Fruit fly (Drosophila melanogaster) whole organism, embryonic: ENCODE results near the gene CG15368.

Experiments used
- C15 ChIP-seq: fragments of 200-800 bp; sonication (Bioruptor generic); IDR thresholded peaks from 3 replicates; pipeline ENCODE4 v1.3.6; 2022; ENCODE audit warnings: missing biosample characterization, missing genetic modification characterization
- CG10654 ChIP-seq: fragments of 200-800 bp; sonication (Bioruptor generic); optimal IDR thresholded peaks from 2 replicates; lab custom pipeline; 2016; ENCODE audit warnings: missing biosample characterization, missing genetic modification characterization
- CG11093 ChIP-seq: fragments of 200-800 bp; sonication (Bioruptor generic); IDR thresholded peaks from 3 replicates; pipeline ENCODE4 v1.3.6; 2022; ENCODE audit warnings: missing biosample characterization, missing genetic modification characterization
- CG12769 ChIP-seq: fragments of 200-800 bp; sonication (Bioruptor generic); optimal IDR thresholded peaks from 2 replicates; lab custom pipeline; 2019; ENCODE audit warnings: missing biosample characterization, mild to moderate bottlenecking, missing genetic modification characterization, moderate library complexity
- CG13424 ChIP-seq: fragments of 200-800 bp; sonication (Bioruptor generic); optimal IDR thresholded peaks from 2 replicates; lab custom pipeline; 2019; ENCODE audit warnings: missing biosample characterization, mild to moderate bottlenecking, missing genetic modification characterization, moderate library complexity
- CG15011 ChIP-seq: fragments of 200-800 bp; sonication (Bioruptor generic); optimal IDR thresholded peaks from 3 replicates; lab custom pipeline; 2018; ENCODE audit warnings: missing biosample characterization, mild to moderate bottlenecking, missing genetic modification characterization
- CG15073 ChIP-seq: fragments of 200-800 bp; sonication (Bioruptor generic); optimal IDR thresholded peaks from 2 replicates; lab custom pipeline; 2016; ENCODE audit warnings: missing biosample characterization, missing genetic modification characterization
- CG17186 ChIP-seq: fragments of 200-800 bp; sonication (Bioruptor generic); optimal IDR thresholded peaks from 3 replicates; lab custom pipeline; 2017; ENCODE audit warnings: missing biosample characterization, missing genetic modification reagents, missing genetic modification characterization
- CG17912 ChIP-seq: fragments of 200-800 bp; sonication (Bioruptor generic); optimal IDR thresholded peaks from 2 replicates; lab custom pipeline; 2018; ENCODE audit warnings: missing biosample characterization, mild to moderate bottlenecking, missing genetic modification characterization
- CG2875 ChIP-seq: fragments of 200-800 bp; sonication (Bioruptor generic); optimal IDR thresholded peaks from 2 replicates; lab custom pipeline; 2017; ENCODE audit warnings: missing biosample characterization, mild to moderate bottlenecking, missing genetic modification characterization, missing genetic modification reagents
- CG34376 ChIP-seq: fragments of 200-800 bp; sonication (Bioruptor generic); optimal IDR thresholded peaks from 2 replicates; lab custom pipeline; 2018; ENCODE audit warnings: missing biosample characterization, mild to moderate bottlenecking, missing genetic modification characterization
- CG5953 ChIP-seq: fragments of 200-800 bp; sonication (Bioruptor generic); IDR thresholded peaks from 2 replicates; pipeline ENCODE4 v1.3.6; 2022; ENCODE audit warnings: missing biosample characterization, missing genetic modification characterization
- CG6254 ChIP-seq: fragments of 200-800 bp; sonication (Bioruptor generic); optimal IDR thresholded peaks from 3 replicates; lab custom pipeline; 2017; ENCODE audit warnings: mild to moderate bottlenecking, missing biosample characterization, missing genetic modification reagents, missing genetic modification characterization
- CG7928 ChIP-seq: fragments of 200-800 bp; sonication (Bioruptor generic); optimal IDR thresholded peaks from 2 replicates; lab custom pipeline; 2017; ENCODE audit warnings: missing biosample characterization, mild to moderate bottlenecking, missing genetic modification characterization
- CG9932 ChIP-seq: fragments of 200-800 bp; sonication (Bioruptor generic); IDR thresholded peaks from 2 replicates; pipeline ENCODE4 v1.3.6; 2022; ENCODE audit warnings: missing biosample characterization, missing genetic modification characterization
- E2f2 ChIP-seq: fragments of 200-800 bp; sonication (Bioruptor generic); IDR thresholded peaks from 2 replicates; pipeline ENCODE4 v1.3.6; 2022; ENCODE audit warnings: missing biosample characterization, missing genetic modification characterization
- GATAe ChIP-seq: fragments of 200-800 bp; sonication (Bioruptor generic); conservative IDR thresholded peaks from 2 replicates; pipeline ENCODE4 v1.3.6; 2022; ENCODE audit warnings: missing biosample characterization, missing genetic modification characterization
- HHEX ChIP-seq: fragments of 200-800 bp; sonication (Bioruptor generic); optimal IDR thresholded peaks from 3 replicates; lab custom pipeline; 2017; ENCODE audit warnings: missing biosample characterization, mild to moderate bottlenecking, missing genetic modification characterization, missing genetic modification reagents
- HLHmδ ChIP-seq: fragments of 200-800 bp; sonication (Bioruptor generic); optimal IDR thresholded peaks from 2 replicates; lab custom pipeline; 2018; ENCODE audit warnings: missing biosample characterization, mild to moderate bottlenecking, missing genetic modification characterization, moderate library complexity
- Hand ChIP-seq: fragments of 200-800 bp; sonication (Bioruptor generic); optimal IDR thresholded peaks from 2 replicates; lab custom pipeline; 2017; ENCODE audit warnings: mild to moderate bottlenecking, missing biosample characterization, missing genetic modification reagents, missing genetic modification characterization
- HmgD ChIP-seq: fragments of 200-800 bp; sonication (Bioruptor generic); optimal IDR thresholded peaks from 3 replicates; lab custom pipeline; 2016; ENCODE audit warnings: missing biosample characterization, missing genetic modification characterization
- HmgZ ChIP-seq: fragments of 200-800 bp; sonication (Bioruptor generic); optimal IDR thresholded peaks from 2 replicates; lab custom pipeline; 2018; ENCODE audit warnings: missing biosample characterization, mild to moderate bottlenecking, missing genetic modification characterization
- Lhr ChIP-seq: fragments of 200-800 bp; sonication (Bioruptor generic); optimal IDR thresholded peaks from 3 replicates; lab custom pipeline; 2017; ENCODE audit warnings: mild to moderate bottlenecking, missing biosample characterization, missing genetic modification reagents, missing genetic modification characterization
- Lpt ChIP-seq: fragments of >200 bp; optimal IDR thresholded peaks from 2 replicates; lab custom pipeline; 2018; ENCODE audit warnings: missing biosample characterization, missing genetic modification characterization
- PHDP ChIP-seq: fragments of 200-800 bp; sonication (Bioruptor generic); optimal IDR thresholded peaks from 3 replicates; lab custom pipeline; 2018; ENCODE audit warnings: missing biosample characterization, mild to moderate bottlenecking, missing genetic modification characterization, moderate library complexity
- Sox100B ChIP-seq: fragments of 200-800 bp; sonication (Bioruptor generic); optimal IDR thresholded peaks from 3 replicates; lab custom pipeline; 2018; ENCODE audit warnings: missing biosample characterization, mild to moderate bottlenecking, missing genetic modification characterization
- TFAM ChIP-seq: fragments of 200-800 bp; sonication (Bioruptor generic); optimal IDR thresholded peaks from 2 replicates; lab custom pipeline; 2017; ENCODE audit warnings: missing biosample characterization, missing genetic modification characterization, inconsistent platforms
- Tbp ChIP-seq: fragments of >200 bp; optimal IDR thresholded peaks from 2 replicates; lab custom pipeline; 2018; ENCODE audit warnings: missing biosample characterization, missing genetic modification characterization
- ap ChIP-seq: fragments of 200-800 bp; sonication (Bioruptor generic); IDR thresholded peaks from 2 replicates; pipeline ENCODE4 v1.3.6; 2022; ENCODE audit warnings: missing biosample characterization, missing genetic modification characterization
- ara ChIP-seq: fragments of 200-800 bp; sonication (Bioruptor generic); IDR thresholded peaks from 2 replicates; pipeline ENCODE4 v1.3.6; 2022; ENCODE audit warnings: missing biosample characterization, missing genetic modification characterization
- chm ChIP-seq: fragments of 200-800 bp; sonication (Bioruptor generic); IDR thresholded peaks from 2 replicates; pipeline ENCODE4 v1.3.6; 2022; ENCODE audit warnings: missing biosample characterization, missing genetic modification characterization
- danr ChIP-seq: fragments of 200-800 bp; sonication (Bioruptor generic); IDR thresholded peaks from 2 replicates; pipeline ENCODE4 v1.3.6; 2022; ENCODE audit warnings: missing biosample characterization, missing genetic modification characterization
- dati ChIP-seq: fragments of 200-800 bp; sonication (Bioruptor generic); IDR thresholded peaks from 2 replicates; pipeline ENCODE4 v1.3.6; 2022; ENCODE audit warnings: missing biosample characterization, missing genetic modification characterization
- dmrt11E ChIP-seq: fragments of 200-800 bp; sonication (Bioruptor generic); optimal IDR thresholded peaks from 3 replicates; lab custom pipeline; 2018; ENCODE audit warnings: missing biosample characterization, mild to moderate bottlenecking, missing genetic modification characterization, moderate library complexity
- dpn ChIP-seq, 2 experiments: fragments of 200-800 bp; sonication (Bioruptor generic); optimal IDR thresholded peaks; 3 replicates each; lab custom pipeline; 2016; ENCODE audit warnings: missing biosample characterization in 2 of 2, missing genetic modification characterization in 2 of 2
- esg ChIP-seq: fragments of 200-800 bp; sonication (Bioruptor generic); conservative IDR thresholded peaks from 2 replicates; pipeline ENCODE4 v1.3.6; 2022; ENCODE audit warnings: missing biosample characterization, missing genetic modification characterization
- lab ChIP-seq: fragments of 200-800 bp; sonication (Bioruptor generic); optimal IDR thresholded peaks from 3 replicates; lab custom pipeline; 2017; ENCODE audit warnings: missing biosample characterization, missing genetic modification characterization, mild to moderate bottlenecking, moderate library complexity, missing genetic modification reagents
- mam ChIP-seq: fragments of 200-800 bp; sonication (Bioruptor generic); optimal IDR thresholded peaks from 3 replicates; lab custom pipeline; 2016; ENCODE audit warnings: missing biosample characterization, missing genetic modification characterization
- nom ChIP-seq: fragments of 200-800 bp; sonication (Bioruptor generic); optimal IDR thresholded peaks from 2 replicates; lab custom pipeline; 2017; ENCODE audit warnings: missing biosample characterization, missing genetic modification characterization, mild to moderate bottlenecking, moderate library complexity, missing genetic modification reagents
- p53 ChIP-seq: fragments of 200-800 bp; sonication (Bioruptor generic); optimal IDR thresholded peaks from 2 replicates; lab custom pipeline; 2016; ENCODE audit warnings: missing biosample characterization, missing genetic modification characterization
- repo ChIP-seq: fragments of 200-800 bp; sonication (Bioruptor generic); optimal IDR thresholded peaks from 2 replicates; lab custom pipeline; 2016; ENCODE audit warnings: missing biosample characterization, missing genetic modification characterization
- ro ChIP-seq: fragments of 200-800 bp; sonication (Bioruptor generic); IDR thresholded peaks from 2 replicates; pipeline ENCODE4 v1.3.6; 2022; ENCODE audit warnings: missing biosample characterization, missing genetic modification characterization
- shn ChIP-seq: fragments of 200-800 bp; sonication (Bioruptor generic); optimal IDR thresholded peaks from 3 replicates; lab custom pipeline; 2016; ENCODE audit warnings: missing biosample characterization, missing genetic modification characterization
- sim ChIP-seq: fragments of 200-800 bp; sonication (Bioruptor generic); IDR thresholded peaks from 2 replicates; pipeline ENCODE4 v1.3.6; 2022; ENCODE audit warnings: missing biosample characterization, missing genetic modification characterization
- sisA ChIP-seq: fragments of 200-800 bp; sonication (Bioruptor generic); IDR thresholded peaks from 2 replicates; pipeline ENCODE4 v1.3.6; 2022; ENCODE audit warnings: missing biosample characterization, missing genetic modification characterization
- sqz ChIP-seq: fragments of 200-800 bp; sonication (Bioruptor generic); optimal IDR thresholded peaks from 3 replicates; lab custom pipeline; 2018; ENCODE audit warnings: missing biosample characterization, mild to moderate bottlenecking, missing genetic modification characterization
- tin ChIP-seq: fragments of 200-800 bp; sonication (Bioruptor generic); optimal IDR thresholded peaks from 3 replicates; lab custom pipeline; 2016; ENCODE audit warnings: missing biosample characterization, missing genetic modification characterization
- tio ChIP-seq: fragments of 200-800 bp; sonication (Bioruptor generic); optimal IDR thresholded peaks from 2 replicates; lab custom pipeline; 2017; ENCODE audit warnings: missing biosample characterization, missing genetic modification characterization, inconsistent platforms
- tna ChIP-seq: fragments of 200-800 bp; sonication (Bioruptor generic); IDR thresholded peaks from 2 replicates; pipeline ENCODE4 v1.3.6; 2022; ENCODE audit warnings: missing biosample characterization, missing genetic modification characterization; ENCODE audit not compliant: partially characterized antibody
- wek ChIP-seq: fragments of 200-800 bp; sonication (Bioruptor generic); optimal IDR thresholded peaks from 3 replicates; lab custom pipeline; 2018; ENCODE audit warnings: missing biosample characterization, mild to moderate bottlenecking, missing genetic modification characterization, moderate library complexity
- yki ChIP-seq: fragments of >200 bp; optimal IDR thresholded peaks from 3 replicates; lab custom pipeline; 2018
- zfh1 ChIP-seq: fragments of 200-800 bp; sonication (Bioruptor generic); IDR thresholded peaks from 3 replicates; pipeline ENCODE4 v1.3.6; 2022; ENCODE audit warnings: missing biosample characterization, missing genetic modification characterization

CG15368 gene

DNA sequence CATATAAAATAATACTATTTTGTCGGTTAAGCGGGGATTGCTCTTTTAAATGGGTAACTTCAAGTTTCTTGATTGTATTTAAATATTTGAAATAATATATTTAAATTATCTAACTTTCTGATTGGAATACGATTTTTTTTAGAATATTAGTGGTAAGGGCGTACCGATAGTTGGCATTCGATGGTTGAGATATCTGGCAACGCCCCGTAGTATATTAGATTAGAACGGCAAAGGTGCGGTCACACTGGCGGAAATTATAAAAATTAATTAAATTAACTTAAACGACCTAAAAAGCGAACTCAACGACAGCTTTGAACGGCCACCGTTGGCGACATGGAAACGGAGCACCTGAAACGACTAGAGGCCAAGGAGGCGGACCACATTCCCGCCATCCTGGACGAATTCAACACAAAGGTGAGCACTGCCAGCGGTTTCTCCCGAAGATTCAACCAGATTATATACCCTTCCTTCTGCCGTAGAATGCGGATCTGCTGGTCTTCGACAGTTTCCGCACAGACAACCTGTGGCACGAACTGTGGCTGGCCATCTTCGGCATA lies 40.5 kb downstream of the CG15368 start, which contains the start of gene ric8a (continued):
- peak; percentile 54 for TF ChIP-seq tna
- TF ChIP-seq HmgD (GFP tag; lab: Kevin White, UChicago) = no peak
- no peak for TF ChIP-seq HLHmδ (GFP tag; lab: Kevin White, UChicago)
- TF ChIP-seq CG11093 (GFP tag; lab: Robert Waterston, UW) = no peak
- TF ChIP-seq esg (GFP tag; lab: Robert Waterston, UW) = no peak
- TF ChIP-seq dpn (GFP tag; optimal IDR thresholded peaks at IDR 0.05; lab: Kevin White, UChicago) = no peak
- 0 out of 3 replicates have a peak, but pooled peaks have one; percentile 21 for TF ChIP-seq zfh1
- TF ChIP-seq nom (GFP tag; lab: Kevin White, UChicago) = no peak
- no peak for TF ChIP-seq CG2875 (GFP tag; lab: Kevin White, UChicago)
- TF ChIP-seq repo (GFP tag; lab: Kevin White, UChicago) = no peak
- no peak for TF ChIP-seq CG10654
- TF ChIP-seq GATAe (GFP tag; lab: Robert Waterston, UW) = no peak
- no peak for TF ChIP-seq CG17912 (GFP tag; lab: Kevin White, UChicago)
- no peak for TF ChIP-seq ap (GFP tag; lab: Robert Waterston, UW)
- no peak for TF ChIP-seq Lhr (GFP tag; lab: Kevin White, UChicago)
- TF ChIP-seq wek (GFP tag; lab: Kevin White, UChicago) = no peak
- no peak for TF ChIP-seq CG5953 (GFP tag; lab: Robert Waterston, UW)
- TF ChIP-seq CG15073 (GFP tag; lab: Kevin White, UChicago) = no peak
- TF ChIP-seq Hand (GFP tag; lab: Kevin White, UChicago) = no peak
- no peak for TF ChIP-seq sisA (GFP tag; lab: Robert Waterston, UW)
- TF ChIP-seq sqz (GFP tag; lab: Kevin White, UChicago) = peak; percentile 61
- no peak for TF ChIP-seq PHDP (tag; lab: Kevin White, UChicago)
- no peak for TF ChIP-seq CG12769 (tag; lab: Kevin White, UChicago)
- no peak for TF ChIP-seq shn
- TF ChIP-seq CG15011 (GFP tag; lab: Kevin White, UChicago) = no peak
- no peak for TF ChIP-seq Lpt (GFP tag; lab: Kevin White, UChicago)
- TF ChIP-seq CG17186 (GFP tag; lab: Kevin White, UChicago) = no peak
- TF ChIP-seq dati (GFP tag; lab: Robert Waterston, UW) = no peak
- no peak for TF ChIP-seq Tbp (GFP tag; lab: Kevin White, UChicago)
- TF ChIP-seq CG34376 (GFP tag; lab: Kevin White, UChicago) = no peak
- no peak for TF ChIP-seq ro
- no peak for TF ChIP-seq CG6254 (GFP tag; lab: Kevin White, UChicago)
- TF ChIP-seq tin (GFP tag; lab: Kevin White, UChicago) = no peak
- TF ChIP-seq danr (GFP tag; lab: Robert Waterston, UW) = no peak
- no peak for TF ChIP-seq chm (GFP tag; lab: Robert Waterston, UW)
- TF ChIP-seq mam (GFP tag; lab: Kevin White, UChicago) = no peak
- TF ChIP-seq CG9932 (GFP tag; lab: Robert Waterston, UW) = peak; percentile 59
- no peak for TF ChIP-seq sim
- TF ChIP-seq E2f2 (GFP tag; lab: Robert Waterston, UW) = peak; percentile 36; the same call in 1 of the 2 replicates
- no peak for TF ChIP-seq yki (lab: Kevin White, UChicago)
- no peak for TF ChIP-seq tio (GFP tag; lab: Kevin White, UChicago)
- no peak for TF ChIP-seq Sox100B (GFP tag; lab: Kevin White, UChicago)
- TF ChIP-seq ara (GFP tag; lab: Robert Waterston, UW) = no peak
- TF ChIP-seq CG7928 (GFP tag; lab: Kevin White, UChicago) = no peak
- TF ChIP-seq TFAM (GFP tag; lab: Kevin White, UChicago) = no peak
- TF ChIP-seq dmrt11E (tag; lab: Kevin White, UChicago) = no peak
- no peak for TF ChIP-seq HHEX (GFP tag; lab: Kevin White, UChicago)
- TF ChIP-seq lab (GFP tag; lab: Kevin White, UChicago) = no peak
- TF ChIP-seq CG13424 (tag; lab: Kevin White, UChicago) = peak; percentile 8
- no peak for TF ChIP-seq C15
- no peak for TF ChIP-seq p53
- no peak for TF ChIP-seq HmgZ (tag; lab: Kevin White, UChicago)
